Fruit fly (Drosophila melanogaster) Kc167 (cell line): Measurements from ENCODE around the gene RpS30.

Experiments used
- Sin3A ChIP-seq: fragments of >200 bp; optimal IDR thresholded peaks from 2 replicates; lab custom pipeline; 2018; ENCODE audit warnings: missing external identifiers
- h ChIP-seq: fragments of >200 bp; optimal IDR thresholded peaks from 3 replicates; lab custom pipeline; 2018; ENCODE audit warnings: missing external identifiers
- psq ChIP-seq: fragments of >200 bp; optimal IDR thresholded peaks from 2 replicates; lab custom pipeline; 2017; ENCODE audit warnings: missing external identifiers

dm6 chr3R:20876680-20877079, 26.4 kb downstream of the RpS30 start:
- TF ChIP-seq psq (lab: Kevin White, UChicago) (no peak), Sin3A (no peak), h (lab: Kevin White, UChicago) (no peak)
